Worm (Caenorhabditis elegans) whole organism, midembryonic: ENCODE measurements around the gene F57F5.3.
"Not testable (repeated sequence)": the region's sequence is repeated elsewhere in the genome, so short reads cannot be mapped to it uniquely, and the experiment has no call there.

Source experiments
- T22C8.4 ChIP-seq: fragments of 200-800 bp; sonication (Bioruptor generic); IDR thresholded peaks from 2 replicates; pipeline ENCODE4 v1.3.6; 2022; ENCODE audit warnings: missing genetic modification characterization, missing compliant biosample characterization
- cog-1 ChIP-seq: sonication (generic microtip); optimal IDR thresholded peaks from 2 replicates; lab custom pipeline; 2016; ENCODE audit warnings: missing genetic modification characterization, missing compliant biosample characterization
- flt-1 ChIP-seq: fragments of 200-800 bp; sonication (Bioruptor generic); IDR thresholded peaks from 2 replicates; pipeline ENCODE4 v1.3.6; 2022; ENCODE audit warnings: missing genetic modification characterization, missing compliant biosample characterization
- klf-2 ChIP-seq: fragments of 200-800 bp; sonication (Bioruptor generic); conservative IDR thresholded peaks from 2 replicates; pipeline ENCODE4 v1.3.6; 2022; ENCODE audit warnings: missing genetic modification reagents, missing genetic modification characterization, missing compliant biosample characterization
- med-1 ChIP-seq: sonication (generic microtip); optimal IDR thresholded peaks from 2 replicates; lab custom pipeline; 2017; ENCODE audit warnings: missing genetic modification characterization, mild to moderate bottlenecking, missing compliant biosample characterization, antibody characterized with exemption, missing genetic modification reagents; ENCODE audit not compliant: insufficient read depth
- ref-1 ChIP-seq: fragments of 200-800 bp; sonication (Bioruptor generic); conservative IDR thresholded peaks from 2 replicates; pipeline ENCODE4 v1.3.6; 2022; ENCODE audit warnings: missing genetic modification reagents, missing genetic modification characterization, missing compliant biosample characterization
- tab-1 ChIP-seq: fragments of 200-800 bp; sonication (Bioruptor generic); IDR thresholded peaks from 2 replicates; pipeline ENCODE4 v1.3.6; 2022; ENCODE audit warnings: missing genetic modification characterization, missing compliant biosample characterization
- ztf-23 ChIP-seq: fragments of 200-800 bp; sonication (Bioruptor generic); IDR thresholded peaks from 2 replicates; pipeline ENCODE4 v1.3.6; 2022; ENCODE audit warnings: missing genetic modification reagents, missing genetic modification characterization, missing compliant biosample characterization
- ztf-29 ChIP-seq: fragments of 200-800 bp; sonication (Bioruptor generic); IDR thresholded peaks from 2 replicates; pipeline ENCODE4 v1.3.6; 2022; ENCODE audit warnings: missing genetic modification reagents, missing genetic modification characterization, missing compliant biosample characterization

The F57F5.3 gene

ce11 chrV:12036129-12036528 lies 29.7 kb upstream of the F57F5.3 start:
- no peak for TF ChIP-seq ztf-29
- TF ChIP-seq klf-2 (GFP tag; lab: Robert Waterston, UW) = no peak
- TF ChIP-seq ztf-23 (GFP tag; lab: Robert Waterston, UW) = no peak
- no peak for TF ChIP-seq flt-1 (GFP tag; lab: Robert Waterston, UW)
- no peak for TF ChIP-seq cog-1 (tag; lab: Kevin White, UChicago)
- no peak for TF ChIP-seq med-1 (GFP tag; lab: Kevin White, UChicago)
- no peak for TF ChIP-seq tab-1 (GFP tag; lab: Robert Waterston, UW)
- no peak for TF ChIP-seq T22C8.4 (GFP tag; lab: Robert Waterston, UW)
- TF ChIP-seq ref-1 (GFP tag; lab: Robert Waterston, UW) = no peak

- TF ChIP-seq klf-2 (GFP tag; lab: Robert Waterston, UW) (no peak), ztf-29 (no peak), T22C8.4 (GFP tag; lab: Robert Waterston, UW) (no peak), tab-1 (GFP tag; lab: Robert Waterston, UW) (no peak), cog-1 (tag; lab: Kevin White, UChicago) (no peak), flt-1 (GFP tag; lab: Robert Waterston, UW) (no peak), med-1 (GFP tag; lab: Kevin White, UChicago) (no peak)
Observed at ce11 chrV:12033841-12034240, 27.4 kb upstream of the F57F5.3 start.

- no peak for TF ChIP-seq ref-1 (GFP tag; lab: Robert Waterston, UW)
- TF ChIP-seq klf-2 (GFP tag; lab: Robert Waterston, UW) = no peak
- no peak for TF ChIP-seq ztf-29
Observed at ce11 chrV:12032060-12032459, 25.7 kb upstream of the F57F5.3 start, which contains the start of gene pkc-1. pkc-1 (minus strand) TSS chrV:12032160.

- TF ChIP-seq ztf-29 (no peak), med-1 (GFP tag; lab: Kevin White, UChicago) (no peak), tab-1 (GFP tag; lab: Robert Waterston, UW) (no peak), cog-1 (tag; lab: Kevin White, UChicago) (no peak), T22C8.4 (GFP tag; lab: Robert Waterston, UW) (no peak)
Observed at ce11 chrV:12028151-12028550, 21.8 kb upstream of the F57F5.3 start.

- TF ChIP-seq ztf-29 (no peak), klf-2 (GFP tag; lab: Robert Waterston, UW) (no peak), ref-1 (GFP tag; lab: Robert Waterston, UW) (no peak), ztf-23 (GFP tag; lab: Robert Waterston, UW) (no peak), tab-1 (GFP tag; lab: Robert Waterston, UW) (no peak), T22C8.4 (GFP tag; lab: Robert Waterston, UW) (no peak), flt-1 (GFP tag; lab: Robert Waterston, UW) (no peak), med-1 (GFP tag; lab: Kevin White, UChicago) (no peak), cog-1 (tag; lab: Kevin White, UChicago) (no peak)
Observed at ce11 chrV:12026878-12027477, 20.6 kb upstream of the F57F5.3 start.

ce11 chrV:12025683-12026082 lies 19.3 kb upstream of the F57F5.3 start:
- TF ChIP-seq med-1 (GFP tag; lab: Kevin White, UChicago) (no peak), klf-2 (GFP tag; lab: Robert Waterston, UW) (no peak), tab-1 (GFP tag; lab: Robert Waterston, UW) (no peak), flt-1 (GFP tag; lab: Robert Waterston, UW) (no peak), ztf-29 (no peak), ztf-23 (GFP tag; lab: Robert Waterston, UW) (no peak), ref-1 (GFP tag; lab: Robert Waterston, UW) (no peak), cog-1 (tag; lab: Kevin White, UChicago) (no peak), T22C8.4 (GFP tag; lab: Robert Waterston, UW) (no peak)

ce11 chrV:12024273-12024672 lies 17.9 kb upstream of the F57F5.3 start:
- TF ChIP-seq ztf-23 (GFP tag; lab: Robert Waterston, UW) (no peak), tab-1 (GFP tag; lab: Robert Waterston, UW) (peak; percentile 30; the same call in 1 of the 2 replicates), ztf-29 (no peak), cog-1 (tag; lab: Kevin White, UChicago) (no peak), klf-2 (GFP tag; lab: Robert Waterston, UW) (no peak), flt-1 (GFP tag; lab: Robert Waterston, UW) (no peak), T22C8.4 (GFP tag; lab: Robert Waterston, UW) (no peak), med-1 (GFP tag; lab: Kevin White, UChicago) (no peak), ref-1 (GFP tag; lab: Robert Waterston, UW) (no peak)

ce11 chrV:12020940-12021339 lies 14.5 kb upstream of the F57F5.3 start:
- TF ChIP-seq klf-2 (GFP tag; lab: Robert Waterston, UW) (no peak), cog-1 (tag; lab: Kevin White, UChicago) (no peak), T22C8.4 (GFP tag; lab: Robert Waterston, UW) (no peak), ztf-29 (no peak)

ce11 chrV:12020026-12020425 lies 13.6 kb upstream of the F57F5.3 start, which contains the start of gene F10C2.3:
F10C2.3 (plus strand) TSS chrV:12020326.
- not testable (repeated sequence) for TF ChIP-seq ref-1, T22C8.4, ztf-23 (GFP tag; lab: Robert Waterston, UW)

ce11 chrV:12013298-12013697 lies 6.9 kb upstream of the F57F5.3 start, which contains the start of gene add-2:
add-2 (minus strand) TSS chrV:12013406.
- TF ChIP-seq ztf-29 (no peak), cog-1 (tag; lab: Kevin White, UChicago) (no peak), flt-1 (GFP tag; lab: Robert Waterston, UW) (no peak), ztf-23 (GFP tag; lab: Robert Waterston, UW) (no peak), tab-1 (GFP tag; lab: Robert Waterston, UW) (no peak), klf-2 (GFP tag; lab: Robert Waterston, UW) (no peak), T22C8.4 (GFP tag; lab: Robert Waterston, UW) (no peak), ref-1 (GFP tag; lab: Robert Waterston, UW) (no peak), med-1 (GFP tag; lab: Kevin White, UChicago) (no peak)
